Fruit fly (Drosophila melanogaster): ENCODE measurements around the gene CG15731.

Gene CG15731

dm6 chrX:12453704-12454103 lies 3.9 kb downstream of the CG15731 start:
- no peak for TF ChIP-seq CG15269 (tag; optimal IDR thresholded peaks at IDR 0.05)
- no peak for TF ChIP-seq pb (GFP tag; optimal IDR thresholded peaks at IDR 0.05)
- peak; percentile 29 for TF ChIP-seq nmo (GFP tag; optimal IDR thresholded peaks at IDR 0.05)
- TF ChIP-seq cas (GFP tag; IDR thresholded peaks at IDR 0.05): no peak
- TF ChIP-seq trem (tag; optimal IDR thresholded peaks at IDR 0.05): no peak
- TF ChIP-seq PHDP (tag; optimal IDR thresholded peaks at IDR 0.05): peak; percentile 7
- no peak for TF ChIP-seq org-1 (GFP tag; optimal IDR thresholded peaks at IDR 0.05)
- TF ChIP-seq pho (GFP tag; optimal IDR thresholded peaks at IDR 0.05): no peak
- TF ChIP-seq CG14860 (GFP tag; IDR thresholded peaks at IDR 0.05; ENCODE audit: partially characterized antibody): no peak
- no peak for TF ChIP-seq CG15696 (tag; optimal IDR thresholded peaks at IDR 0.05)
- peak; percentile 23; the same call in 1 of the 2 replicates for TF ChIP-seq Xrp1 (GFP tag; IDR thresholded peaks at IDR 0.05)
- TF ChIP-seq pan (optimal IDR thresholded peaks at IDR 0.05): no peak
- TF ChIP-seq pan (GFP tag; optimal IDR thresholded peaks at IDR 0.05 in 1 of 2, IDR thresholded peaks at IDR 0.05 in 1 of 2): peak in 1 of 2 experiments; percentile 24
- TF ChIP-seq Ets65A (GFP tag): no peak
- no peak for TF ChIP-seq Doc3 (GFP tag; IDR thresholded peaks at IDR 0.05; ENCODE audit: partially characterized antibody)
- no peak for TF ChIP-seq psq (GFP tag; optimal IDR thresholded peaks at IDR 0.05)
- no peak for TF ChIP-seq CG14965 (GFP tag; optimal IDR thresholded peaks at IDR 0.05; ENCODE audit: borderline replicate concordance)
- no peak for TF ChIP-seq CG11696 (GFP tag; IDR thresholded peaks at IDR 0.05)
- no peak for TF ChIP-seq pum (GFP tag; optimal IDR thresholded peaks at IDR 0.05)
- TF ChIP-seq CG1602 (GFP tag; optimal IDR thresholded peaks at IDR 0.05): no peak
- TF ChIP-seq CG2712 (tag; optimal IDR thresholded peaks at IDR 0.05): peak; percentile 18
- no peak for TF ChIP-seq CG4617 (GFP tag; optimal IDR thresholded peaks at IDR 0.05; ENCODE audit: borderline replicate concordance)
- no peak for TF ChIP-seq wdn (GFP tag; IDR thresholded peaks at IDR 0.05)
- TF ChIP-seq Pdp1 (GFP tag; optimal IDR thresholded peaks at IDR 0.05): peak in 1 of 2 experiments; percentile 24
- TF ChIP-seq al (GFP tag; IDR thresholded peaks at IDR 0.05): no peak
- TF ChIP-seq D (optimal IDR thresholded peaks at IDR 0.05): no peak
- TF ChIP-seq D (GFP tag; optimal IDR thresholded peaks at IDR 0.05): no peak
- no peak for TF ChIP-seq br (optimal IDR thresholded peaks at IDR 0.05)
- no peak for TF ChIP-seq CG4854 (GFP tag; optimal IDR thresholded peaks at IDR 0.05)
- no peak for TF ChIP-seq Stat92E (GFP tag; optimal IDR thresholded peaks at IDR 0.05)
- no peak for TF ChIP-seq CG16863 (GFP tag; optimal IDR thresholded peaks at IDR 0.05)
- no peak for TF ChIP-seq prd (optimal IDR thresholded peaks at IDR 0.05)
- TF ChIP-seq prd (GFP tag; IDR thresholded peaks at IDR 0.05): no peak; the same call in 2 of the 3 replicates
- TF ChIP-seq CG13287 (GFP tag; IDR thresholded peaks at IDR 0.05; ENCODE audit: partially characterized antibody): no peak
- no peak for TF ChIP-seq fd64A (GFP tag; optimal IDR thresholded peaks at IDR 0.05)
- TF ChIP-seq C15 (GFP tag; IDR thresholded peaks at IDR 0.05): no peak
- TF ChIP-seq twi (tag; optimal IDR thresholded peaks at IDR 0.05): no peak
- TF ChIP-seq Dbx (GFP tag; IDR thresholded peaks at IDR 0.05): no peak
- TF ChIP-seq sr (GFP tag; IDR thresholded peaks at IDR 0.05): no peak
- 0 out of 3 replicates have a peak, but pooled peaks have one; percentile 35 for TF ChIP-seq ci (GFP tag; IDR thresholded peaks at IDR 0.05)
- no peak for TF ChIP-seq cg (GFP tag; optimal IDR thresholded peaks at IDR 0.05)
- no peak for TF ChIP-seq CG10462 (GFP tag; optimal IDR thresholded peaks at IDR 0.05)
- no peak for TF ChIP-seq lmd (GFP tag; IDR thresholded peaks at IDR 0.05)
- no peak for TF ChIP-seq tx (GFP tag; optimal IDR thresholded peaks at IDR 0.05)
- no peak for TF ChIP-seq NK7.1 (GFP tag; optimal IDR thresholded peaks at IDR 0.05)
- no peak for TF ChIP-seq CG31224 (GFP tag; IDR thresholded peaks at IDR 0.05)
- no peak for TF ChIP-seq CG8388 (GFP tag; optimal IDR thresholded peaks at IDR 0.05)
- no peak for TF ChIP-seq btn (GFP tag; optimal IDR thresholded peaks at IDR 0.05)
- no peak for TF ChIP-seq klu (GFP tag; IDR thresholded peaks at IDR 0.05)
- TF ChIP-seq CG9932 (GFP tag; IDR thresholded peaks at IDR 0.05): no peak
- TF ChIP-seq fu2 (GFP tag; optimal IDR thresholded peaks at IDR 0.05): no peak
- TF ChIP-seq CG17612 (GFP tag; IDR thresholded peaks at IDR 0.05): no peak
- TF ChIP-seq Six4 (GFP tag; optimal IDR thresholded peaks at IDR 0.05): no peak
